Fruit fly (Drosophila melanogaster) whole organism, embryonic: ENCODE results near the gene dsx-c73A.

Experiments used
- Ada2b ChIP-seq: fragments of 200-800 bp; sonication (Bioruptor generic); IDR thresholded peaks from 2 replicates; pipeline ENCODE4 v1.3.6; 2022; ENCODE audit warnings: missing biosample characterization, missing genetic modification characterization
- Asciz ChIP-seq: fragments of 200-800 bp; sonication (Bioruptor generic); optimal IDR thresholded peaks from 2 replicates; lab custom pipeline; 2017; ENCODE audit warnings: missing biosample characterization, mild to moderate bottlenecking, missing genetic modification characterization, missing genetic modification reagents
- CG10979 ChIP-seq: fragments of 200-800 bp; sonication (Bioruptor generic); optimal IDR thresholded peaks from 2 replicates; lab custom pipeline; 2018; ENCODE audit warnings: missing biosample characterization, mild to moderate bottlenecking, missing genetic modification characterization, moderate library complexity
- CG11456 ChIP-seq: fragments of 200-800 bp; sonication (Bioruptor generic); IDR thresholded peaks from 3 replicates; pipeline ENCODE4 v1.3.6; 2022; ENCODE audit warnings: missing biosample characterization, missing genetic modification characterization
- CG11504 ChIP-seq: fragments of 200-800 bp; sonication (Bioruptor generic); optimal IDR thresholded peaks from 3 replicates; lab custom pipeline; 2019; ENCODE audit warnings: missing biosample characterization, mild to moderate bottlenecking, missing genetic modification characterization, moderate library complexity
- CG11695 ChIP-seq: fragments of 200-800 bp; sonication (Bioruptor generic); IDR thresholded peaks from 3 replicates; pipeline ENCODE4 v1.3.6; 2022; ENCODE audit warnings: missing biosample characterization, missing genetic modification characterization
- CG12391 ChIP-seq: fragments of 200-800 bp; sonication (Bioruptor generic); optimal IDR thresholded peaks from 3 replicates; lab custom pipeline; 2018; ENCODE audit warnings: missing biosample characterization, mild to moderate bottlenecking, missing genetic modification characterization, moderate library complexity
- CG13624 ChIP-seq: fragments of 200-800 bp; sonication (Bioruptor generic); optimal IDR thresholded peaks from 2 replicates; lab custom pipeline; 2016; ENCODE audit warnings: missing biosample characterization, missing genetic modification characterization
- CG14050 ChIP-seq: fragments of 200-800 bp; sonication (Bioruptor generic); IDR thresholded peaks from 3 replicates; pipeline ENCODE4 v1.3.6; 2022; ENCODE audit warnings: missing biosample characterization, missing genetic modification characterization
- CG14965 ChIP-seq: fragments of 200-800 bp; sonication (Bioruptor generic); optimal IDR thresholded peaks from 2 replicates; lab custom pipeline; 2016; ENCODE audit warnings: missing biosample characterization, missing genetic modification characterization, borderline replicate concordance
- CG15073 ChIP-seq: fragments of 200-800 bp; sonication (Bioruptor generic); optimal IDR thresholded peaks from 2 replicates; lab custom pipeline; 2016; ENCODE audit warnings: missing biosample characterization, missing genetic modification characterization
- CG15601 ChIP-seq: fragments of 200-800 bp; sonication (Bioruptor generic); optimal IDR thresholded peaks from 3 replicates; lab custom pipeline; 2019; ENCODE audit warnings: missing biosample characterization, mild to moderate bottlenecking, missing genetic modification characterization, moderate library complexity
- CG17328 ChIP-seq: fragments of 200-800 bp; sonication (Bioruptor generic); IDR thresholded peaks from 2 replicates; pipeline ENCODE4 v1.3.6; 2022; ENCODE audit warnings: missing biosample characterization, missing genetic modification characterization
- CG17361 ChIP-seq: fragments of 200-800 bp; sonication (Bioruptor generic); IDR thresholded peaks from 3 replicates; pipeline ENCODE4 v1.3.6; 2022; ENCODE audit warnings: missing biosample characterization, missing genetic modification characterization
- CG17802 ChIP-seq: fragments of 200-800 bp; sonication (Bioruptor generic); optimal IDR thresholded peaks from 2 replicates; lab custom pipeline; 2018; ENCODE audit warnings: missing biosample characterization, mild to moderate bottlenecking, missing genetic modification characterization, moderate library complexity
- CG17829 ChIP-seq: fragments of 200-800 bp; optimal IDR thresholded peaks from 2 replicates; lab custom pipeline; 2019; ENCODE audit warnings: missing biosample characterization, mild to moderate bottlenecking, missing genetic modification characterization, moderate library complexity
- CG18262 ChIP-seq: fragments of 200-800 bp; optimal IDR thresholded peaks from 3 replicates; lab custom pipeline; 2019; ENCODE audit warnings: missing biosample characterization, mild to moderate bottlenecking, missing genetic modification characterization, moderate library complexity
- CG18619 ChIP-seq: fragments of 200-800 bp; sonication (Bioruptor generic); optimal IDR thresholded peaks from 3 replicates; lab custom pipeline; 2017; ENCODE audit warnings: missing biosample characterization, mild to moderate bottlenecking, missing genetic modification characterization
- CG30403 ChIP-seq: fragments of 200-800 bp; sonication (Bioruptor generic); optimal IDR thresholded peaks from 3 replicates; lab custom pipeline; 2016; ENCODE audit warnings: missing biosample characterization, missing genetic modification characterization
- CG31224 ChIP-seq: fragments of 200-800 bp; sonication (Bioruptor generic); IDR thresholded peaks from 2 replicates; pipeline ENCODE4 v1.3.6; 2022; ENCODE audit warnings: missing biosample characterization, missing genetic modification characterization
- CG32532 ChIP-seq: fragments of 200-800 bp; sonication (Bioruptor generic); IDR thresholded peaks from 2 replicates; pipeline ENCODE4 v1.3.6; 2022; ENCODE audit warnings: missing biosample characterization, missing genetic modification characterization
- CG5245 ChIP-seq: fragments of 200-800 bp; sonication (Bioruptor generic); optimal IDR thresholded peaks from 3 replicates; lab custom pipeline; 2016; ENCODE audit warnings: missing biosample characterization, missing genetic modification characterization
- CG6175 ChIP-seq: fragments of 200-800 bp; sonication (Bioruptor generic); IDR thresholded peaks from 3 replicates; pipeline ENCODE4 v1.3.6; 2022; ENCODE audit warnings: missing biosample characterization, missing genetic modification characterization
- CG8765 ChIP-seq: fragments of 200-800 bp; sonication (Bioruptor generic); IDR thresholded peaks from 2 replicates; pipeline ENCODE4 v1.3.6; 2022; ENCODE audit warnings: missing biosample characterization, missing genetic modification characterization
- Doc3 ChIP-seq: fragments of 200-800 bp; sonication (Bioruptor generic); IDR thresholded peaks from 3 replicates; pipeline ENCODE4 v1.3.6; 2022; ENCODE audit warnings: missing biosample characterization, missing genetic modification characterization; ENCODE audit not compliant: partially characterized antibody
- Gug ChIP-seq: fragments of 200-800 bp; sonication (Bioruptor generic); IDR thresholded peaks from 4 replicates; pipeline ENCODE4 v1.3.6; 2022; ENCODE audit warnings: missing biosample characterization, missing genetic modification characterization
- HLH3B ChIP-seq: fragments of 200-800 bp; sonication (Bioruptor generic); IDR thresholded peaks from 2 replicates; pipeline ENCODE4 v1.3.6; 2022; ENCODE audit warnings: missing biosample characterization, missing genetic modification characterization
- Hmx ChIP-seq: fragments of 200-800 bp; sonication (Bioruptor generic); optimal IDR thresholded peaks from 2 replicates; lab custom pipeline; 2016; ENCODE audit warnings: missing biosample characterization, missing genetic modification characterization
- Mes4 ChIP-seq: fragments of 200-800 bp; sonication (Bioruptor generic); optimal IDR thresholded peaks from 2 replicates; lab custom pipeline; 2016; ENCODE audit warnings: missing biosample characterization, missing genetic modification characterization
- Mrtf ChIP-seq: fragments of 200-800 bp; sonication (Bioruptor generic); IDR thresholded peaks from 3 replicates; pipeline ENCODE4 v1.3.6; 2022; ENCODE audit warnings: missing biosample characterization, missing genetic modification characterization
- Sox102F ChIP-seq: fragments of 200-800 bp; sonication (Bioruptor generic); optimal IDR thresholded peaks from 2 replicates; lab custom pipeline; 2018; ENCODE audit warnings: missing biosample characterization, mild to moderate bottlenecking, missing genetic modification characterization, moderate library complexity
- Sry-β ChIP-seq: fragments of 200-800 bp; sonication (Bioruptor generic); optimal IDR thresholded peaks from 2 replicates; lab custom pipeline; 2018; ENCODE audit warnings: missing biosample characterization, mild to moderate bottlenecking, missing genetic modification characterization, moderate library complexity
- Trl ChIP-seq, 3 experiments: fragments of >200 bp in 2 of 3; fragments of 200-800 bp in 1 of 3; sonication (Bioruptor generic) in 1 of 3; optimal IDR thresholded peaks; 2 replicates in 1 of 3; 3 replicates in 2 of 3; lab custom pipeline; 2016 to 2017; ENCODE audit warnings: missing biosample characterization in 1 of 3, missing genetic modification characterization in 1 of 3
- Usf ChIP-seq: fragments of 200-800 bp; sonication (Bioruptor generic); optimal IDR thresholded peaks from 2 replicates; lab custom pipeline; 2017; ENCODE audit warnings: missing genotype, missing biosample characterization, missing genetic modification characterization
- ase ChIP-seq: fragments of 200-800 bp; sonication (Bioruptor generic); IDR thresholded peaks from 3 replicates; pipeline ENCODE4 v1.3.6; 2022; ENCODE audit warnings: missing biosample characterization, missing genetic modification characterization
- cg ChIP-seq: fragments of 200-800 bp; sonication (Bioruptor generic); optimal IDR thresholded peaks from 3 replicates; lab custom pipeline; 2019; ENCODE audit warnings: missing biosample characterization, mild to moderate bottlenecking, missing genetic modification characterization, moderate library complexity
- en ChIP-seq: fragments of 200-800 bp; sonication (Bioruptor generic); optimal IDR thresholded peaks from 2 replicates; lab custom pipeline; 2016; ENCODE audit warnings: missing biosample characterization, missing genetic modification characterization
- fru ChIP-seq: fragments of >200 bp; optimal IDR thresholded peaks from 2 replicates; lab custom pipeline; 2017
- gce ChIP-seq: fragments of 200-800 bp; sonication (Bioruptor generic); IDR thresholded peaks from 3 replicates; pipeline ENCODE4 v1.3.6; 2022; ENCODE audit warnings: missing biosample characterization, missing genetic modification characterization
- hkb ChIP-seq, 2 experiments: fragments of 200-800 bp in 1 of 2; fragments of >200 bp in 1 of 2; sonication (Bioruptor generic) in 1 of 2; IDR thresholded peaks in 1 of 2; optimal IDR thresholded peaks in 1 of 2; 2 replicates each; pipeline versions ENCODE4 v1.3.6 to Lab custom; 2017 to 2022; ENCODE audit warnings: missing biosample characterization in 1 of 2, missing genetic modification characterization in 1 of 2
- lmd ChIP-seq: fragments of 200-800 bp; sonication (Bioruptor generic); IDR thresholded peaks from 2 replicates; pipeline ENCODE4 v1.3.6; 2022; ENCODE audit warnings: missing biosample characterization, missing genetic modification characterization
- mld ChIP-seq: fragments of 200-800 bp; sonication (Bioruptor generic); IDR thresholded peaks from 3 replicates; pipeline ENCODE4 v1.3.6; 2022; ENCODE audit warnings: missing biosample characterization, missing genetic modification characterization; ENCODE audit not compliant: partially characterized antibody
- onecut ChIP-seq: fragments of 200-800 bp; sonication (Bioruptor generic); IDR thresholded peaks from 2 replicates; pipeline ENCODE4 v1.3.6; 2022; ENCODE audit warnings: missing biosample characterization, missing genetic modification characterization
- pan ChIP-seq, 4 experiments: fragments of >200 bp in 3 of 4; fragments of 200-800 bp in 1 of 4; sonication (Bioruptor generic) in 1 of 4; optimal IDR thresholded peaks in 3 of 4; IDR thresholded peaks in 1 of 4; 2 replicates each; pipeline versions ENCODE4 v1.3.6 to Lab custom; 2017 to 2022; ENCODE audit warnings: missing biosample characterization in 2 of 4, missing genetic modification characterization in 2 of 4, mixed read lengths in 1 of 4
- prd ChIP-seq, 3 experiments: fragments of >200 bp in 2 of 3; fragments of 200-800 bp in 1 of 3; sonication (Bioruptor generic) in 1 of 3; optimal IDR thresholded peaks in 2 of 3; IDR thresholded peaks in 1 of 3; 2 replicates in 2 of 3; 3 replicates in 1 of 3; pipeline versions ENCODE4 v1.3.6 to Lab custom; 2017 to 2022; ENCODE audit warnings: missing biosample characterization in 1 of 3, missing genetic modification characterization in 1 of 3
- sens-2 ChIP-seq: fragments of 200-800 bp; sonication (Bioruptor generic); IDR thresholded peaks from 2 replicates; pipeline ENCODE4 v1.3.6; 2022; ENCODE audit warnings: missing biosample characterization, missing genetic modification characterization
- shn ChIP-seq: fragments of 200-800 bp; sonication (Bioruptor generic); optimal IDR thresholded peaks from 3 replicates; lab custom pipeline; 2016; ENCODE audit warnings: missing biosample characterization, missing genetic modification characterization
- stwl ChIP-seq: fragments of 200-800 bp; sonication (Bioruptor generic); optimal IDR thresholded peaks from 3 replicates; lab custom pipeline; 2018; ENCODE audit warnings: missing biosample characterization, mild to moderate bottlenecking, missing genetic modification characterization, moderate library complexity
- tio ChIP-seq: fragments of 200-800 bp; sonication (Bioruptor generic); optimal IDR thresholded peaks from 2 replicates; lab custom pipeline; 2017; ENCODE audit warnings: missing biosample characterization, missing genetic modification characterization, inconsistent platforms

dsx-c73A gene

DNA sequence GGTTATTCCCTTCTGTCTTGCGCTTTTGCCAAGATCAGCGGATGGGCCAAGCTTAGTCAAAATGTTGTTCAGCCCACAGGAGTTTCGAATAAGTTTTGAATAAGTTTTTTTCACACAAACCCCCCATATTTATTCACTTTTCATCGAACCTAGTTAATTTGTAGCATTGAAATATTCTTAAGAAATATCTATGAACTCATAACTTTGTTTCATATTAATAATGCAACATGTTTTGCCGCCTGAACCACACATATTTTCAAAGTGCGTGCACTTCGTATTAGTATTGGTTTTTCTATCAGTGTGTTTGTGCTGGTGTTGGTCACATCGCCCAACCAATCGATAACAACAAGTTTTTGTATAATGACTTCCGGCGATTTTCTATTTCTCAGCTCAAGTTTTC lies 34.7 kb upstream of the dsx-c73A start (continued):
- TF ChIP-seq Sox102F (peak; percentile 36), Gug (GFP tag; lab: Robert Waterston, UW) (peak; percentile 3; the same call in 1 of the 4 replicates), sens-2 (no peak), Trl (optimal IDR thresholded peaks at IDR 0.05; lab: Kevin White, UChicago) (no peak), Trl (GFP tag; optimal IDR thresholded peaks at IDR 0.05; lab: Kevin White, UChicago) (peak; percentile 9), Usf (no peak), CG12391 (tag; lab: Kevin White, UChicago) (no peak), ase (GFP tag; lab: Robert Waterston, UW) (peak; percentile 80), CG17829 (peak; percentile 49), CG30403 (GFP tag; lab: Kevin White, UChicago) (peak; percentile 16), CG15601 (no peak), cg (GFP tag; lab: Kevin White, UChicago) (peak; percentile 47), CG10979 (tag; lab: Kevin White, UChicago) (peak; percentile 53), pan (optimal IDR thresholded peaks at IDR 0.05; lab: Kevin White, UChicago) (no peak), pan (GFP tag; optimal IDR thresholded peaks at IDR 0.05 in 1 of 2, IDR thresholded peaks at IDR 0.05 in 1 of 2) (peak in 1 of 2 experiments; percentile 87), gce (peak; percentile 77), Mes4 (no peak), CG14050 (GFP tag; lab: Robert Waterston, UW) (0 out of 3 replicates have a peak, but pooled peaks have one; percentile 14), lmd (GFP tag; lab: Robert Waterston, UW) (peak; percentile 30; the same call in 1 of the 2 replicates), CG11456 (GFP tag; lab: Robert Waterston, UW) (no peak), CG15073 (GFP tag; lab: Kevin White, UChicago) (no peak), CG17328 (GFP tag; lab: Robert Waterston, UW) (0 out of 2 replicates have a peak, but pooled peaks have one; percentile 7), CG6175 (no peak), Ada2b (peak; percentile 50), Asciz (peak; percentile 69), tio (GFP tag; lab: Kevin White, UChicago) (no peak), CG8765 (GFP tag; lab: Robert Waterston, UW) (peak; percentile 15; the same call in 1 of the 2 replicates), CG14965 (no peak), Sry-β (no peak), CG17361 (GFP tag; lab: Robert Waterston, UW) (peak; percentile 33; the same call in 1 of the 3 replicates), Doc3 (GFP tag; lab: Robert Waterston, UW) (no peak), Mrtf (peak; percentile 44; the same call in 1 of the 3 replicates), CG18619 (GFP tag; lab: Kevin White, UChicago) (no peak), CG11504 (tag; lab: Kevin White, UChicago) (peak; percentile 27), CG32532 (no peak), fru (lab: Kevin White, UChicago) (no peak), CG18262 (tag; lab: Kevin White, UChicago) (peak; percentile 68), HLH3B (GFP tag; lab: Robert Waterston, UW) (peak; percentile 16; the same call in 1 of the 2 replicates), onecut (GFP tag; lab: Robert Waterston, UW) (peak; percentile 80), CG31224 (GFP tag; lab: Robert Waterston, UW) (no peak), prd (optimal IDR thresholded peaks at IDR 0.05; lab: Kevin White, UChicago) (no peak), prd (GFP tag; IDR thresholded peaks at IDR 0.05; lab: Robert Waterston, UW) (peak; percentile 80), CG11695 (peak; percentile 69; the same call in 2 of the 3 replicates), CG13624 (GFP tag; lab: Kevin White, UChicago) (no peak), CG5245 (GFP tag; lab: Kevin White, UChicago) (no peak), stwl (tag; lab: Kevin White, UChicago) (no peak), hkb (optimal IDR thresholded peaks at IDR 0.05; lab: Kevin White, UChicago) (no peak), hkb (GFP tag; IDR thresholded peaks at IDR 0.05; lab: Robert Waterston, UW) (0 out of 2 replicates have a peak, but pooled peaks have one; percentile 46), en (GFP tag; lab: Kevin White, UChicago) (no peak), CG17802 (tag; lab: Kevin White, UChicago) (no peak), shn (GFP tag; lab: Kevin White, UChicago) (no peak), Hmx (GFP tag; lab: Kevin White, UChicago) (no peak), mld (GFP tag; lab: Robert Waterston, UW) (no peak)
